Worm (Caenorhabditis elegans): ENCODE measurements around the gene C05G5.2.

The C05G5.2 gene

DNA sequence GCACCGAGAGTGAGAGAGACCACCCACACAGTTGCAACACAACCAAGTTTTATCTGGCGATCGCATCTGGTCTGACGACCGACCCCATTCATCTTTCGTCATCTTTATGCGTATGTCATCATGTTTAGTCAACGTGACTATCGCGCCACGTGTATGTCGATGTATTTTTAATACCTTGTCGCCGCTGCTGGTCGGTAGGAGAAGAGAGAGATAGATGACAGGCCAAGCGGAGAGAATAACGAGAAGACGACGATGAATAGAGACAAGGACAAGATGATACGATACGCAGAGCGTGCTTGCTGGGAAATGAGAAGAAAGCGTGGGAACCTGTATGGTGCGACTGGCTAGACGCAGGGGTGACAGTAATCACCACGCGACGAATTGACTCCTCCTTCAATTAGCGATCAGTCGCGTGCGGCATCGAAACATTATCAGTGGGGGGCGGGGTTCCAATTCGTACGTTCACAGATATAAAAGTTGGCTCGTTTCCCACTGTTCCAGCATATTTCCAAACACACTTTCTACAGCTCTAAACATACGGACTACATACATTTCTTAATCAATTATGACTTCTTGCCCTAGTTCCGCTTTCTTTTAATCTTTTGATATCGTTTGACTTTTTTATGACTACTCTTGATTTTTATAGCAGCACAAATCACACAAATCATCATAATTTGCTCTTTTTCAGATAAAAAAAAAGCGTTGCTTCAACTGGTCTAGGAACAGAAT, 43.4 kb downstream of the C05G5.2 start, which contains the start of gene tatn-1 (continued):
- TF ChIP-seq ztf-26 (tag; optimal IDR thresholded peaks at IDR 0.05) (peak; percentile 86), K12H6.12 (tag; optimal IDR thresholded peaks at IDR 0.05) (no peak), rcor-1 (GFP tag; IDR thresholded peaks at IDR 0.05) (no peak), snpc-4 (GFP tag; optimal IDR thresholded peaks at IDR 0.05) (no peak), snpc-4 (tag; optimal IDR thresholded peaks at IDR 0.05) (peak in 2 of 4 experiments; percentile 37 to 62), F37B4.10 (GFP tag; IDR thresholded peaks at IDR 0.05) (0 out of 2 replicates have a peak, but pooled peaks have one; percentile 66), somi-1 (GFP tag; optimal IDR thresholded peaks at IDR 0.05) (peak; percentile 59), rec-8 (tag; optimal IDR thresholded peaks at IDR 0.05) (no peak), F49E8.2 (tag; optimal IDR thresholded peaks at IDR 0.05; ENCODE audit: insufficient read depth) (no peak), pha-4 (tag; optimal IDR thresholded peaks at IDR 0.05) (no peak)

DNA sequence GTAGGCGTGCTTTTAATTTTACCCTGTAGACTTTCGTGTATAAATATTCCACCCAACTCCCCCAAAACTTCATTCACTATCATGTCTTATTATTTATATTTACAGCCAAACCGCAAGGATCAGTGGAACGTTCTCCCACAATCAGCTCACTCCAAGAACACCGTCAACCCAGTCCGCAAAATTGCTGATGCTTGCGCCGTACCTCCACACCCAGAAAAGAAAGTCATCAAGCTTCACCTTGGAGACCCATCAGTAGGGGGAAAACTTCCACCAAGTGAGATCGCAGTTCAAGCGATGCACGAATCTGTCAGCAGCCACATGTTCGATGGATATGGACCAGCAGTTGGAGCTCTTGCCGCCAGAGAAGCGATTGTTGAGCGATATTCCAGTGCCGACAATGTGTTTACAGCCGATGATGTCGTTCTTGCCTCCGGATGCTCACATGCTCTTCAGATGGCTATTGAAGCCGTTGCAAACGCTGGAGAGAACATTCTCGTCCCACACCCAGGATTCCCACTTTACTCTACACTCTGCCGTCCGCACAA, 44.2 kb downstream of the C05G5.2 start:
- TF ChIP-seq zfh-2 (GFP tag; conservative IDR thresholded peaks at IDR 0.05) (peak; percentile 44; the same call in 1 of the 2 replicates), nhr-27 (tag; optimal IDR thresholded peaks at IDR 0.05) (peak; percentile 44), Y53F4B.3 (GFP tag; IDR thresholded peaks at IDR 0.05) (no peak), F49E8.2 (tag; optimal IDR thresholded peaks at IDR 0.05; ENCODE audit: insufficient read depth) (no peak), ceh-40 (GFP tag; IDR thresholded peaks at IDR 0.05) (no peak), mel-28 (tag; optimal IDR thresholded peaks at IDR 0.05; ENCODE audit: borderline replicate concordance) (no peak), madf-6 (GFP tag; IDR thresholded peaks at IDR 0.05) (no peak), tbx-9 (tag; optimal IDR thresholded peaks at IDR 0.05; ENCODE audit: borderline replicate concordance) (no peak), F57A8.1 (GFP tag; optimal IDR thresholded peaks at IDR 0.05) (no peak), ama-1 (optimal IDR thresholded peaks at IDR 0.05) (peak; percentile 81), ama-1 (GFP tag; optimal IDR thresholded peaks at IDR 0.05) (no peak), chd-7 (tag; optimal IDR thresholded peaks at IDR 0.05) (no peak), B0261.1 (tag; optimal IDR thresholded peaks at IDR 0.05) (no peak), snpc-1.1 (tag; optimal IDR thresholded peaks at IDR 0.05; ENCODE audit: insufficient read depth) (no peak)

DNA sequence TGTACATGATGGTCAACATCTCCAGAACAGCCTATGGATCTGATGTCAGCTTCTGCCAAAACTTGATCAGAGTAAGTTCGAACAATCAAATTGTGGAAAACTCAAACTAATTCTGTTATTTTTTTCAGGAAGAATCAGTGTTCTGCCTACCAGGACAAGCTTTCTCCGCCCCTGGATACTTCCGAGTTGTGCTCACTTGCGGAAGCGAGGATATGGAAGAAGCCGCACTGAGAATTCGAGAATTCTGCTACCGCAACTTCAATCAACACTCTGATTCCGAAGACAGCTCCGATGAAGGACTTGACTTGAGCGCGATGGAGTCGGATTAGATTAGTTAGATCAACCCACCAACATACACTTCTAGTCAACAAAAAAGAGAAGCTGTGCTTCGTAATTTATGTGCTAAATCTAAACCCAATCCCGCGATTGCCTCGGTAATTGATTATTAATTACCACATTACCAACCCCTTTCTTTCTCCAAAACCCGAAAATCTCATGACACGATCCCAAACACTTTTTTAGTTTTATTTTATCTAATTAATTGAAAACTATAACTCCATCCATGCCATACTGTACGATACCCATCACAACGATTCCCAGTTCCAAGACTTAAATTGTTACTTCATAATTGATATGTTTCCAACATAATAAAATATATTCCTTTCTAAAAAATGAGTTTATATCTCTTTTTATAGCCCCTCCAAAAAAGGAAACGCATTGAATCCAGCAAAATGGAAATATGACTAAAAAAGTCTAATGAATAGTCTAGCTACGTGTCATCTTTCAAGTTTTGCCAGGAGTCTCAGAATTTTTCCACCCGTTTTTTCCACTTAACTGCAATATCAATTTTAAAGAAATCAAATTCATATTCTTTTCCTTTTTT, 45.5 kb downstream of the C05G5.2 start:
- no peak for TF ChIP-seq ceh-91 (GFP tag; IDR thresholded peaks at IDR 0.05)
- no peak for TF ChIP-seq lin-54 (GFP tag; optimal IDR thresholded peaks at IDR 0.05)
- TF ChIP-seq ama-1 (optimal IDR thresholded peaks at IDR 0.05) = peak; percentile 88
- no peak for TF ChIP-seq ama-1 (GFP tag; optimal IDR thresholded peaks at IDR 0.05)
- no peak for TF ChIP-seq B0261.1 (tag; optimal IDR thresholded peaks at IDR 0.05)
- TF ChIP-seq ztf-18 (tag; optimal IDR thresholded peaks at IDR 0.05) = no peak
- no peak for TF ChIP-seq snpc-3.4 (tag; optimal IDR thresholded peaks at IDR 0.05)
- no peak for TF ChIP-seq ccch-3 (GFP tag; optimal IDR thresholded peaks at IDR 0.05)
- no peak for TF ChIP-seq Y95B8A.8 (GFP tag; IDR thresholded peaks at IDR 0.05)
- peak; percentile 17 for TF ChIP-seq madf-10 (tag; optimal IDR thresholded peaks at IDR 0.05)
- peak; percentile 31 for TF ChIP-seq nhr-80 (tag; optimal IDR thresholded peaks at IDR 0.05)
- TF ChIP-seq lin-40 (tag; optimal IDR thresholded peaks at IDR 0.05) = peak; percentile 21
- TF ChIP-seq cebp-2 (GFP tag; IDR thresholded peaks at IDR 0.05) = no peak
- no peak for TF ChIP-seq hlh-12 (tag; optimal IDR thresholded peaks at IDR 0.05)
- no peak for TF ChIP-seq attf-3 (GFP tag; conservative IDR thresholded peaks at IDR 0.05)
- TF ChIP-seq repo-1 (tag; optimal IDR thresholded peaks at IDR 0.05) = peak; percentile 25
- no peak for TF ChIP-seq attf-6 (GFP tag; IDR thresholded peaks at IDR 0.05)
- 0 out of 2 replicates have a peak, but pooled peaks have one; percentile 33 for TF ChIP-seq lin-26 (GFP tag; IDR thresholded peaks at IDR 0.05)
- no peak for TF ChIP-seq ceh-58 (GFP tag; IDR thresholded peaks at IDR 0.05)
- 0 out of 2 replicates have a peak, but pooled peaks have one; percentile 63 for TF ChIP-seq madf-3 (GFP tag; IDR thresholded peaks at IDR 0.05)
- TF ChIP-seq Y56A3A.18 (GFP tag; IDR thresholded peaks at IDR 0.05) = no peak
- TF ChIP-seq him-1 (tag; optimal IDR thresholded peaks at IDR 0.05) = no peak
- no peak for TF ChIP-seq ceh-27 (GFP tag; optimal IDR thresholded peaks at IDR 0.05)

All from whole organism, young adult.